Fruit fly (Drosophila melanogaster) whole organism, embryonic: Measurements from ENCODE around the gene CG9270.
A peak's percentile ranks its signal among the peaks of the same experiment; 100 is the strongest.

Source experiments
- Adf1 ChIP-seq: fragments of 200-800 bp; sonication (Bioruptor generic); IDR thresholded peaks from 2 replicates; pipeline ENCODE4 v1.3.6; 2022; ENCODE audit warnings: missing biosample characterization, missing genetic modification characterization
- Atf-2 ChIP-seq: fragments of 200-800 bp; sonication (Bioruptor generic); optimal IDR thresholded peaks from 2 replicates; lab custom pipeline; 2016; ENCODE audit warnings: missing biosample characterization, missing genetic modification characterization
- Blimp-1 ChIP-seq: fragments of 200-800 bp; sonication (Bioruptor generic); optimal IDR thresholded peaks from 3 replicates; lab custom pipeline; 2018; ENCODE audit warnings: missing biosample characterization, missing genetic modification characterization, mild to moderate bottlenecking, moderate library complexity, missing genetic modification reagents
- CG10959 ChIP-seq: fragments of 200-800 bp; sonication (Bioruptor generic); IDR thresholded peaks from 2 replicates; pipeline ENCODE4 v1.3.6; 2022; ENCODE audit warnings: missing biosample characterization, missing genetic modification characterization
- CG12219 ChIP-seq: fragments of 200-800 bp; sonication (Bioruptor generic); optimal IDR thresholded peaks from 3 replicates; lab custom pipeline; 2018; ENCODE audit warnings: missing biosample characterization, mild to moderate bottlenecking, missing genetic modification characterization
- CG1233 ChIP-seq: fragments of 200-800 bp; sonication (Bioruptor generic); optimal IDR thresholded peaks from 4 replicates; lab custom pipeline; 2018; ENCODE audit warnings: missing biosample characterization, mild to moderate bottlenecking, missing genetic modification characterization
- CG1603 ChIP-seq: fragments of 200-800 bp; sonication (Bioruptor generic); optimal IDR thresholded peaks from 2 replicates; lab custom pipeline; 2019; ENCODE audit warnings: missing biosample characterization, mild to moderate bottlenecking, missing genetic modification characterization, moderate library complexity
- CG16813 ChIP-seq: fragments of 200-800 bp; sonication (Bioruptor generic); IDR thresholded peaks from 3 replicates; pipeline ENCODE4 v1.3.6; 2022; ENCODE audit warnings: missing biosample characterization, missing genetic modification characterization; ENCODE audit not compliant: partially characterized antibody
- CG17186 ChIP-seq: fragments of 200-800 bp; sonication (Bioruptor generic); optimal IDR thresholded peaks from 3 replicates; lab custom pipeline; 2017; ENCODE audit warnings: missing biosample characterization, missing genetic modification reagents, missing genetic modification characterization
- CG17912 ChIP-seq: fragments of 200-800 bp; sonication (Bioruptor generic); optimal IDR thresholded peaks from 2 replicates; lab custom pipeline; 2018; ENCODE audit warnings: missing biosample characterization, mild to moderate bottlenecking, missing genetic modification characterization
- CG18599 ChIP-seq: fragments of 200-800 bp; sonication (Bioruptor generic); optimal IDR thresholded peaks from 3 replicates; lab custom pipeline; 2017; ENCODE audit warnings: missing biosample characterization, missing genetic modification characterization, mild to moderate bottlenecking, moderate library complexity, missing genetic modification reagents
- CG18764 ChIP-seq: fragments of 200-800 bp; sonication (Bioruptor generic); optimal IDR thresholded peaks from 3 replicates; lab custom pipeline; 2016; ENCODE audit warnings: missing biosample characterization, missing genetic modification characterization
- CG2120 ChIP-seq: fragments of 200-800 bp; sonication (Bioruptor generic); optimal IDR thresholded peaks from 3 replicates; lab custom pipeline; 2016; ENCODE audit warnings: missing biosample characterization, missing genetic modification characterization
- CG2129 ChIP-seq: fragments of 200-800 bp; sonication (Bioruptor generic); IDR thresholded peaks from 2 replicates; pipeline ENCODE4 v1.3.6; 2022; ENCODE audit warnings: missing biosample characterization, missing genetic modification characterization; ENCODE audit not compliant: partially characterized antibody
- CG31441 ChIP-seq: fragments of 200-800 bp; sonication (Bioruptor generic); IDR thresholded peaks from 2 replicates; pipeline ENCODE4 v1.3.6; 2022; ENCODE audit warnings: missing biosample characterization, missing genetic modification characterization
- CG4282 ChIP-seq: fragments of 200-800 bp; sonication (Bioruptor generic); optimal IDR thresholded peaks from 2 replicates; lab custom pipeline; 2016; ENCODE audit warnings: missing biosample characterization, missing genetic modification characterization
- CG6254 ChIP-seq: fragments of 200-800 bp; sonication (Bioruptor generic); optimal IDR thresholded peaks from 3 replicates; lab custom pipeline; 2017; ENCODE audit warnings: mild to moderate bottlenecking, missing biosample characterization, missing genetic modification reagents, missing genetic modification characterization
- CG6791 ChIP-seq: fragments of 200-800 bp; sonication (Bioruptor generic); IDR thresholded peaks from 3 replicates; pipeline ENCODE4 v1.3.6; 2022; ENCODE audit warnings: missing biosample characterization, missing genetic modification characterization; ENCODE audit not compliant: partially characterized antibody
- CG7963 ChIP-seq: fragments of 200-800 bp; sonication (Bioruptor generic); IDR thresholded peaks from 3 replicates; pipeline ENCODE4 v1.3.6; 2022; ENCODE audit warnings: missing biosample characterization, missing genetic modification characterization; ENCODE audit not compliant: partially characterized antibody
- CG8089 ChIP-seq: fragments of 200-800 bp; sonication (Bioruptor generic); optimal IDR thresholded peaks from 3 replicates; lab custom pipeline; 2016; ENCODE audit warnings: missing biosample characterization, missing genetic modification characterization
- CG8290 ChIP-seq, 3 experiments: fragments of 200-800 bp; sonication (Bioruptor generic); optimal IDR thresholded peaks; 2 replicates each; lab custom pipeline; 2016 to 2019; ENCODE audit warnings: missing biosample characterization in 3 of 3, missing genetic modification characterization in 3 of 3, mild to moderate bottlenecking in 2 of 3, moderate library complexity in 1 of 3
- CG9727 ChIP-seq: fragments of 200-800 bp; sonication (Bioruptor generic); optimal IDR thresholded peaks from 3 replicates; lab custom pipeline; 2017; ENCODE audit warnings: missing biosample characterization, mild to moderate bottlenecking, missing genetic modification characterization
- D19A ChIP-seq: fragments of 200-800 bp; optimal IDR thresholded peaks from 3 replicates; lab custom pipeline; 2019; ENCODE audit warnings: missing biosample characterization, mild to moderate bottlenecking, missing genetic modification characterization, moderate library complexity
- Deaf1 ChIP-seq: fragments of 200-800 bp; optimal IDR thresholded peaks from 3 replicates; lab custom pipeline; 2019; ENCODE audit warnings: missing biosample characterization, mild to moderate bottlenecking, missing genetic modification characterization, moderate library complexity
- Dfd ChIP-seq, 2 experiments: fragments of >200 bp; optimal IDR thresholded peaks; 2 replicates each; lab custom pipeline; 2017; ENCODE audit warnings: missing biosample characterization in 2 of 2, missing genetic modification characterization in 2 of 2
- Dp ChIP-seq: fragments of 200-800 bp; sonication (Bioruptor generic); optimal IDR thresholded peaks from 2 replicates; lab custom pipeline; 2018; ENCODE audit warnings: missing biosample characterization, mild to moderate bottlenecking, missing genetic modification characterization, moderate library complexity
- Drgx ChIP-seq: fragments of 200-800 bp; sonication (Bioruptor generic); IDR thresholded peaks from 2 replicates; pipeline ENCODE4 v1.3.6; 2022; ENCODE audit warnings: missing biosample characterization, missing genetic modification characterization
- Hey ChIP-seq: fragments of 200-800 bp; sonication (Bioruptor generic); optimal IDR thresholded peaks from 3 replicates; lab custom pipeline; 2018; ENCODE audit warnings: missing biosample characterization, mild to moderate bottlenecking, missing genetic modification characterization
- Hmx ChIP-seq: fragments of 200-800 bp; sonication (Bioruptor generic); optimal IDR thresholded peaks from 2 replicates; lab custom pipeline; 2016; ENCODE audit warnings: missing biosample characterization, missing genetic modification characterization
- Med ChIP-seq: fragments of 200-800 bp; sonication (Bioruptor generic); peaks from one replicate; lab custom pipeline; 2016; ENCODE audit warnings: missing biosample characterization, missing genetic modification characterization, mild to moderate bottlenecking, inconsistent platforms, moderate library complexity
- Opbp ChIP-seq: fragments of 200-800 bp; sonication (Bioruptor generic); IDR thresholded peaks from 3 replicates; pipeline ENCODE4 v1.3.6; 2022; ENCODE audit warnings: missing biosample characterization, missing genetic modification characterization; ENCODE audit not compliant: partially characterized antibody
- Pdp1 ChIP-seq, 2 experiments: fragments of 200-800 bp; sonication (Bioruptor generic); optimal IDR thresholded peaks; 3 replicates each; lab custom pipeline; 2016; ENCODE audit warnings: missing biosample characterization in 2 of 2, missing genetic modification characterization in 2 of 2, mild to moderate bottlenecking in 1 of 2, moderate library complexity in 1 of 2
- Poxn ChIP-seq: fragments of 200-800 bp; sonication (Bioruptor generic); IDR thresholded peaks from 2 replicates; pipeline ENCODE4 v1.3.6; 2022; ENCODE audit warnings: missing biosample characterization, missing genetic modification characterization
- Sin3A ChIP-seq: fragments of >200 bp; optimal IDR thresholded peaks from 2 replicates; lab custom pipeline; 2018
- Xbp1 ChIP-seq: fragments of 200-800 bp; sonication (Bioruptor generic); optimal IDR thresholded peaks from 3 replicates; lab custom pipeline; 2016; ENCODE audit warnings: missing biosample characterization, mild to moderate bottlenecking, missing genetic modification characterization
- bigmax ChIP-seq: fragments of 200-800 bp; sonication (Bioruptor generic); optimal IDR thresholded peaks from 2 replicates; lab custom pipeline; 2018; ENCODE audit warnings: missing biosample characterization, mild to moderate bottlenecking, missing genetic modification characterization
- dimm ChIP-seq: fragments of 200-800 bp; sonication (Bioruptor generic); IDR thresholded peaks from 2 replicates; pipeline ENCODE4 v1.3.6; 2022; ENCODE audit warnings: missing biosample characterization, missing genetic modification characterization
- dmrt11E ChIP-seq: fragments of 200-800 bp; sonication (Bioruptor generic); optimal IDR thresholded peaks from 3 replicates; lab custom pipeline; 2018; ENCODE audit warnings: missing biosample characterization, mild to moderate bottlenecking, missing genetic modification characterization, moderate library complexity
- jing ChIP-seq: fragments of 200-800 bp; sonication (Bioruptor generic); optimal IDR thresholded peaks from 2 replicates; lab custom pipeline; 2018; ENCODE audit warnings: missing biosample characterization, mild to moderate bottlenecking, missing genetic modification characterization
- kni ChIP-seq: fragments of 200-800 bp; sonication (Bioruptor generic); optimal IDR thresholded peaks from 3 replicates; lab custom pipeline; 2017; ENCODE audit warnings: mild to moderate bottlenecking, missing biosample characterization, missing genetic modification reagents, missing genetic modification characterization
- mld ChIP-seq: fragments of 200-800 bp; sonication (Bioruptor generic); IDR thresholded peaks from 3 replicates; pipeline ENCODE4 v1.3.6; 2022; ENCODE audit warnings: missing biosample characterization, missing genetic modification characterization; ENCODE audit not compliant: partially characterized antibody
- pan ChIP-seq, 4 experiments: fragments of >200 bp in 3 of 4; fragments of 200-800 bp in 1 of 4; sonication (Bioruptor generic) in 1 of 4; optimal IDR thresholded peaks in 3 of 4; IDR thresholded peaks in 1 of 4; 2 replicates each; pipeline versions ENCODE4 v1.3.6 to Lab custom; 2017 to 2022; ENCODE audit warnings: missing biosample characterization in 2 of 4, missing genetic modification characterization in 2 of 4, mixed read lengths in 1 of 4
- pnt ChIP-seq: fragments of 200-800 bp; sonication (Bioruptor generic); optimal IDR thresholded peaks from 3 replicates; lab custom pipeline; 2016; ENCODE audit warnings: missing biosample characterization, missing genetic modification characterization
- slbo ChIP-seq: fragments of 200-800 bp; sonication (Bioruptor generic); IDR thresholded peaks from 2 replicates; pipeline ENCODE4 v1.3.6; 2022; ENCODE audit warnings: missing biosample characterization, missing genetic modification characterization
- stc ChIP-seq: fragments of 200-800 bp; sonication (Bioruptor generic); IDR thresholded peaks from 2 replicates; pipeline ENCODE4 v1.3.6; 2022; ENCODE audit warnings: missing biosample characterization, missing genetic modification characterization
- tin ChIP-seq: fragments of 200-800 bp; sonication (Bioruptor generic); optimal IDR thresholded peaks from 3 replicates; lab custom pipeline; 2016; ENCODE audit warnings: missing biosample characterization, missing genetic modification characterization
- usp ChIP-seq: fragments of >200 bp; optimal IDR thresholded peaks from 2 replicates; lab custom pipeline; 2017; ENCODE audit warnings: missing biosample characterization, missing genetic modification characterization
- zfh2 ChIP-seq: fragments of 200-800 bp; sonication (Bioruptor generic); optimal IDR thresholded peaks from 2 replicates; lab custom pipeline; 2016; ENCODE audit warnings: missing biosample characterization, missing genetic modification characterization

The CG9270 gene

DNA sequence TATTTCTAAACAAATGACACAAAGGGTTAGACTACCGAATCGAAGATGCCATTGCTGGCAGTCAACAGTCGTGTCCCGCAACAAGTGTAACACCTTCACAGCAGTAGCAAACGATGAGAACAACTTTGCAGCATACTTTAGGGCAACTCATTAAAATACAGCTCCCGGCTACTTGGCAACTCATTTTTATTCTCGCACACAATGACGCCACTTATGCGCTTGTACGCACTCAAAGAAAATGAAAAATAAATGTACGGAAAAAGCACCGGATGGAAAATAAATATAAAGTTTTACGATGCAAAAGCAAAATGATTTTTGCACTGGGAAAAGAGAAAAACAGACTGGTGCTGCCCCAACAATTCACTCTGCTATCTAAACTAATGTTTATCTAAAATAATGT is 42.7 kb downstream of the CG9270 start (continued):
- peak; percentile 61 for TF ChIP-seq Drgx (GFP tag; lab: Robert Waterston, UW)
- peak; percentile 57 for TF ChIP-seq slbo (GFP tag; lab: Robert Waterston, UW)
- TF ChIP-seq Adf1 (GFP tag; lab: Robert Waterston, UW), result no peak; the same call in 1 of the 2 replicates
- no peak for TF ChIP-seq CG6254 (GFP tag; lab: Kevin White, UChicago)
- no peak for TF ChIP-seq bigmax (GFP tag; lab: Kevin White, UChicago)
- no peak for TF ChIP-seq dmrt11E (tag; lab: Kevin White, UChicago)
- no peak for TF ChIP-seq Deaf1 (tag; lab: Kevin White, UChicago)
- no peak for TF ChIP-seq CG1603 (tag; lab: Kevin White, UChicago)
- no peak for TF ChIP-seq dimm (GFP tag; lab: Robert Waterston, UW)
- no peak for TF ChIP-seq CG4282 (GFP tag; lab: Kevin White, UChicago)
- TF ChIP-seq pan (optimal IDR thresholded peaks at IDR 0.05; lab: Kevin White, UChicago), result no peak
- TF ChIP-seq pan (GFP tag; optimal IDR thresholded peaks at IDR 0.05 in 1 of 2, IDR thresholded peaks at IDR 0.05 in 1 of 2), result peak in 1 of 2 experiments; percentile 50
- TF ChIP-seq CG2120 (GFP tag; lab: Kevin White, UChicago), result peak; percentile 7
- TF ChIP-seq CG31441 (GFP tag; lab: Robert Waterston, UW), result no peak
- TF ChIP-seq pnt, result no peak
- TF ChIP-seq Poxn (GFP tag; lab: Robert Waterston, UW), result no peak
- TF ChIP-seq CG18599, result peak; percentile 23
- no peak for TF ChIP-seq Atf-2
- no peak for TF ChIP-seq CG10959 (GFP tag; lab: Robert Waterston, UW)
- peak; percentile 45 for TF ChIP-seq Med (GFP tag; lab: Kevin White, UChicago)
- TF ChIP-seq stc, result 0 out of 2 replicates have a peak, but pooled peaks have one; percentile 40
- no peak for TF ChIP-seq CG17186
- TF ChIP-seq mld, result no peak
- TF ChIP-seq Xbp1 (GFP tag; lab: Kevin White, UChicago), result peak; percentile 12
- TF ChIP-seq Sin3A (lab: Kevin White, UChicago), result no peak
- TF ChIP-seq Pdp1 (GFP tag; optimal IDR thresholded peaks at IDR 0.05; lab: Kevin White, UChicago), result peak in 1 of 2 experiments; percentile 37
- TF ChIP-seq Blimp-1, result peak; percentile 10
- no peak for TF ChIP-seq Opbp (GFP tag; lab: Robert Waterston, UW)
- TF ChIP-seq D19A (tag; lab: Kevin White, UChicago), result peak; percentile 1
- no peak for TF ChIP-seq CG8290 (GFP tag; optimal IDR thresholded peaks at IDR 0.05; lab: Kevin White, UChicago)
- peak in 1 of 2 experiments; percentile 43 for TF ChIP-seq CG8290 (tag; optimal IDR thresholded peaks at IDR 0.05; lab: Kevin White, UChicago)

DNA sequence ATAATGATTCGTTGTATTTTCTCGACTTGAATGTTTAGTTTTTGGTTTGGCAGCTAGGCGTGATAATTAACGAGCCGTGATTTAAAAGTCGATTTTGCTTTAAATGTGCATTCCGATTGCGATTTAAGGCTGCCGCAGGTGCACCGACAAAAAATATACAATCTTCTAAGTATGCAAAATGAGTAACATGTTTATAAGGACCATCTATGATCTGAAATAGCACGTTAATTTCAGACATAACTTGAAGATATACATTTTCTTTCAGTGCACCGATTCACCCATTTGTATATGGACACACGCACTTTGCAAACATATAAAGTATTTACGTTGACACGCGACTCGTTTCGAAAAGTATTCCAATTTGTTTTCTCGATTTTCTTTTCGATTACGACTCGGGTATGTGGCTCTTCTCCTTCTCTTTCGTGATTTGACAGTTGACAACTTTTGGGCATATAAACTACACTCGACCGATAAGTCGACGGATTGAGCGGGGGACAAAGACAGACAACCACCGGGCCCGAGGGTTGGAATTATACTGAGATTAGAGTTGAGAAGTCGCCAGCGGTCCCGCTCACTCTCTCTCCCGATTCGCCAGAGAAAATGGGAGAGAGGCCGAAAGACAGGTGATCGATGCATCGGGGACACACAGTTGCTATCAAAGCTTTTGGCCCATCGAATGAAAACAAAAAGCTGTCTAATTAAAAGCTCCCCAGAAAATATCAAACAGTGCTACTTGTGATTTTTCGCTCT is 43.9 kb downstream of the CG9270 start:
- no peak for TF ChIP-seq usp (GFP tag; lab: Kevin White, UChicago)
- TF ChIP-seq CG6791 (GFP tag; lab: Robert Waterston, UW), result no peak
- peak; percentile 40 for TF ChIP-seq CG9727 (GFP tag; lab: Kevin White, UChicago)
- TF ChIP-seq CG7963 (GFP tag; lab: Robert Waterston, UW), result no peak
- TF ChIP-seq CG17912 (GFP tag; lab: Kevin White, UChicago), result no peak
- TF ChIP-seq CG16813 (GFP tag; lab: Robert Waterston, UW), result no peak
- TF ChIP-seq CG2129 (GFP tag; lab: Robert Waterston, UW), result no peak
- no peak for TF ChIP-seq dimm (GFP tag; lab: Robert Waterston, UW)
- peak; percentile 44 for TF ChIP-seq CG12219
- TF ChIP-seq zfh2 (GFP tag; lab: Kevin White, UChicago), result no peak
- peak; percentile 36 for TF ChIP-seq tin (GFP tag; lab: Kevin White, UChicago)
- no peak for TF ChIP-seq CG1233 (GFP tag; lab: Kevin White, UChicago)
- no peak for TF ChIP-seq Dp
- TF ChIP-seq kni (GFP tag; lab: Kevin White, UChicago), result peak; percentile 57
- TF ChIP-seq Hey, result no peak
- TF ChIP-seq CG2120 (GFP tag; lab: Kevin White, UChicago), result peak; percentile 4
- peak; percentile 3 for TF ChIP-seq CG8089 (GFP tag; lab: Kevin White, UChicago)
- no peak for TF ChIP-seq CG18764 (GFP tag; lab: Kevin White, UChicago)
- no peak for TF ChIP-seq Dfd (GFP tag; optimal IDR thresholded peaks at IDR 0.05; lab: Kevin White, UChicago)
- TF ChIP-seq Hmx, result no peak
- TF ChIP-seq jing, result no peak
